Worm (Caenorhabditis elegans) whole organism, early embryonic: ENCODE data around the gene M57.1.

Experiments used
- B0310.2 ChIP-seq: sonication (generic microtip); optimal IDR thresholded peaks from 2 replicates; lab custom pipeline; 2016; ENCODE audit warnings: mild to moderate bottlenecking, missing genetic modification characterization, missing compliant biosample characterization
- F13C5.2 ChIP-seq: sonication (generic microtip); optimal IDR thresholded peaks from 2 replicates; lab custom pipeline; 2017; ENCODE audit warnings: mild to moderate bottlenecking, missing genetic modification characterization, inconsistent platforms, missing compliant biosample characterization
- aly-1 ChIP-seq: sonication (generic microtip); optimal IDR thresholded peaks from 2 replicates; lab custom pipeline; 2016; ENCODE audit warnings: missing genetic modification characterization, missing compliant biosample characterization
- ama-1 ChIP-seq: fragments of 150-350 bp; optimal IDR thresholded peaks from 2 replicates; lab custom pipeline; 2014
- ceh-13 ChIP-seq: fragments of 200-800 bp; sonication (Bioruptor generic); optimal IDR thresholded peaks from 2 replicates; lab custom pipeline; 2018; ENCODE audit warnings: mild to moderate bottlenecking, missing genetic modification characterization, missing compliant biosample characterization
- ceh-36 ChIP-seq: sonication (generic microtip); optimal IDR thresholded peaks from 2 replicates; lab custom pipeline; 2016; ENCODE audit warnings: missing genetic modification characterization, inconsistent platforms, missing compliant biosample characterization
- flt-1 ChIP-seq: fragments of 200-800 bp; sonication (Bioruptor generic); IDR thresholded peaks from 2 replicates; pipeline ENCODE4 v1.3.6; 2022; ENCODE audit warnings: missing genetic modification characterization, missing compliant biosample characterization
- hmg-4 ChIP-seq: fragments of 200-800 bp; sonication (Bioruptor generic); optimal IDR thresholded peaks from 2 replicates; lab custom pipeline; 2018; ENCODE audit warnings: mild to moderate bottlenecking, missing genetic modification characterization, missing compliant biosample characterization
- scrt-1 ChIP-seq: fragments of 200-800 bp; sonication (Bioruptor generic); IDR thresholded peaks from 2 replicates; pipeline ENCODE4 v1.3.6; 2022; ENCODE audit warnings: missing genetic modification characterization, missing compliant biosample characterization
- tbx-11 ChIP-seq: fragments of 200-800 bp; sonication (Bioruptor generic); IDR thresholded peaks from 2 replicates; pipeline ENCODE4 v1.3.6; 2022; ENCODE audit warnings: missing genetic modification characterization, missing compliant biosample characterization
- tbx-37 ChIP-seq: fragments of 200-800 bp; sonication (Bioruptor generic); conservative IDR thresholded peaks from 2 replicates; pipeline ENCODE4 v1.3.6; 2022; ENCODE audit warnings: missing genetic modification reagents, missing genetic modification characterization, missing compliant biosample characterization
- tra-4 ChIP-seq: sonication (generic microtip); optimal IDR thresholded peaks from 2 replicates; lab custom pipeline; 2017; ENCODE audit warnings: missing genetic modification characterization, missing compliant biosample characterization

DNA sequence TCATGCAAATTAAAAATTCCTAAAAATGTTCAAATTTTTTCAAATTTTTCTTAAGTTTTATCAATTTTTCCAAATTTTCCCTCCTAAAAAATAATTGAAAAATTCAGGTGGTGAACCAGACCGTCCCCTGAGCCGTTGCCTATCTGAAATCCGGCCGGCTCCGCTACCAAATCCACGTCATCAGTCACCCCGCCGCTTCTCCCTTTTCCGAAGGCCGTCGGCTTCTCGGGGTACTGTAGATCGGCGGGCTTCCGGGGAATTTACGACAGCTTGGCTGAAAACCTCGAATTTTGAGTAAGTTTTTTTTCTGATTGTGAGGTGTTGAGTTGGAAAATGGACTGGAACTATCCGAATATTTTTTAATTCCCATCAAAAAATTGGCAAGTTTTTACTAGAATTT, 38.3 kb downstream of the M57.1 start:
- TF ChIP-seq ama-1 (lab: Kevin White, UChicago) (no peak), flt-1 (no peak), ceh-36 (tag; lab: Kevin White, UChicago) (no peak), tbx-37 (no peak), hmg-4 (GFP tag; lab: Kevin White, UChicago) (no peak), F13C5.2 (no peak), tra-4 (tag; lab: Kevin White, UChicago) (no peak), B0310.2 (no peak), tbx-11 (GFP tag; lab: Robert Waterston, UW) (no peak), aly-1 (tag; lab: Kevin White, UChicago) (no peak), scrt-1 (GFP tag; lab: Robert Waterston, UW) (no peak), ceh-13 (GFP tag; lab: Kevin White, UChicago) (no peak)
